Worm (Caenorhabditis elegans) whole organism, L1 larva: ENCODE results near the gene fmo-4.

Experiments used
- C04F5.9 ChIP-seq: sonication (generic microtip); optimal IDR thresholded peaks from 2 replicates; lab custom pipeline; 2016; ENCODE audit warnings: missing genetic modification characterization, missing compliant biosample characterization
- F16B12.6 ChIP-seq: fragments of 150-350 bp; optimal IDR thresholded peaks from 2 replicates; lab custom pipeline; 2014; ENCODE audit warnings: missing biosample characterization, missing genetic modification characterization
- aha-1 ChIP-seq: fragments of 150-350 bp; optimal IDR thresholded peaks from 2 replicates; lab custom pipeline; 2014; ENCODE audit warnings: missing biosample characterization, missing genetic modification characterization
- alr-1 ChIP-seq: fragments of 200-800 bp; sonication (Bioruptor generic); optimal IDR thresholded peaks from 2 replicates; lab custom pipeline; 2018; ENCODE audit warnings: borderline replicate concordance, mild to moderate bottlenecking, missing genetic modification characterization, missing compliant biosample characterization
- aly-2 ChIP-seq: fragments of 150-350 bp; optimal IDR thresholded peaks from 2 replicates; lab custom pipeline; 2014; ENCODE audit warnings: missing biosample characterization, missing genetic modification characterization
- blmp-1 ChIP-seq: fragments of 150-350 bp; optimal IDR thresholded peaks from 2 replicates; lab custom pipeline; 2014; ENCODE audit warnings: missing biosample characterization, missing genetic modification characterization
- ceh-63 ChIP-seq: fragments of 200-800 bp; sonication (Bioruptor generic); optimal IDR thresholded peaks from 2 replicates; lab custom pipeline; 2018; ENCODE audit warnings: mild to moderate bottlenecking, missing genetic modification characterization, missing compliant biosample characterization
- ceh-82 ChIP-seq, 3 experiments: fragments of 150-350 bp in 1 of 3; sonication (generic microtip) in 2 of 3; optimal IDR thresholded peaks; 2 replicates each; lab custom pipeline; 2014 to 2017; ENCODE audit warnings: missing biosample characterization in 3 of 3, missing genetic modification characterization in 3 of 3
- ceh-88 ChIP-seq: fragments of 200-800 bp; sonication (Bioruptor generic); IDR thresholded peaks from 2 replicates; pipeline ENCODE4 v1.3.6; 2022; ENCODE audit warnings: missing genetic modification characterization, missing compliant biosample characterization
- ceh-90 ChIP-seq: sonication (generic microtip); optimal IDR thresholded peaks from 2 replicates; lab custom pipeline; 2016; ENCODE audit warnings: missing genetic modification characterization, missing compliant biosample characterization
- ces-1 ChIP-seq: fragments of 150-350 bp; optimal IDR thresholded peaks from 2 replicates; lab custom pipeline; 2014; ENCODE audit warnings: missing biosample characterization, missing genetic modification reagents, missing genetic modification characterization
- dsc-1 ChIP-seq: sonication (generic microtip); optimal IDR thresholded peaks from 2 replicates; lab custom pipeline; 2016; ENCODE audit warnings: mild to moderate bottlenecking, missing genetic modification characterization, missing compliant biosample characterization
- efl-1 ChIP-seq, 4 experiments: fragments of 150-350 bp; optimal IDR thresholded peaks in 3 of 4; peaks in 1 of 4; 1 replicate in 1 of 4; 2 replicates in 3 of 4; lab custom pipeline; 2014; ENCODE audit warnings: missing biosample characterization in 2 of 4, missing genetic modification characterization in 2 of 4, missing genetic modification reagents in 2 of 4
- egl-13 ChIP-seq: sonication (generic microtip); optimal IDR thresholded peaks from 2 replicates; lab custom pipeline; 2016; ENCODE audit warnings: missing genotype, missing genetic modification reagents, missing genetic modification characterization, missing compliant biosample characterization
- egl-27 ChIP-seq, 2 experiments: fragments of 150-350 bp in 1 of 2; sonication (generic microtip); optimal IDR thresholded peaks; 3 replicates each; lab custom pipeline; 2017 to 2018; ENCODE audit warnings: missing biosample characterization in 2 of 2, missing genetic modification characterization in 2 of 2, missing genetic modification reagents in 2 of 2
- elt-3 ChIP-seq, 6 experiments: fragments of 150-350 bp in 1 of 6; sonication (generic microtip); optimal IDR thresholded peaks; 2 replicates each; lab custom pipeline; 2017 to 2018; ENCODE audit warnings: missing biosample characterization in 6 of 6, missing genetic modification characterization in 6 of 6, inconsistent platforms in 1 of 6
- ets-5 ChIP-seq: fragments of 200-800 bp; sonication (Bioruptor generic); IDR thresholded peaks from 2 replicates; pipeline ENCODE4 v1.3.6; 2022; ENCODE audit warnings: missing genetic modification characterization, missing compliant biosample characterization
- fkh-4 ChIP-seq: sonication (generic microtip); optimal IDR thresholded peaks from 2 replicates; lab custom pipeline; 2016; ENCODE audit warnings: missing compliant biosample characterization, missing genetic modification characterization, borderline replicate concordance
- fos-1 ChIP-seq: fragments of 150-350 bp; optimal IDR thresholded peaks from 2 replicates; lab custom pipeline; 2014; ENCODE audit warnings: missing biosample characterization, missing genetic modification characterization
- grh-1 ChIP-seq: fragments of 200-800 bp; sonication (Bioruptor generic); IDR thresholded peaks from 2 replicates; pipeline ENCODE4 v1.3.6; 2022; ENCODE audit warnings: missing genetic modification reagents, missing genetic modification characterization, missing compliant biosample characterization
- hlh-17 ChIP-seq: fragments of 200-800 bp; sonication (Bioruptor generic); optimal IDR thresholded peaks from 2 replicates; lab custom pipeline; 2018; ENCODE audit warnings: missing genetic modification characterization, mild to moderate bottlenecking, missing compliant biosample characterization, moderate library complexity, borderline replicate concordance
- hlh-4 ChIP-seq: sonication (generic microtip); optimal IDR thresholded peaks from 2 replicates; lab custom pipeline; 2016; ENCODE audit warnings: mild to moderate bottlenecking, missing genetic modification characterization, missing compliant biosample characterization
- isw-1 ChIP-seq: fragments of 200-800 bp; sonication (Bioruptor generic); IDR thresholded peaks from 2 replicates; pipeline ENCODE4 v1.3.6; 2022; ENCODE audit warnings: missing genetic modification characterization, missing compliant biosample characterization
- lin-13 ChIP-seq: fragments of 150-350 bp; optimal IDR thresholded peaks from 2 replicates; lab custom pipeline; 2014; ENCODE audit warnings: missing biosample characterization, missing genetic modification reagents, missing genetic modification characterization
- lin-15B ChIP-seq: fragments of 150-350 bp; sonication (generic microtip); optimal IDR thresholded peaks from 3 replicates; lab custom pipeline; 2014; ENCODE audit warnings: missing biosample characterization, missing genetic modification characterization
- lin-35 ChIP-seq, 2 experiments: fragments of 150-350 bp; optimal IDR thresholded peaks; 2 replicates each; lab custom pipeline; 2014; ENCODE audit warnings: missing biosample characterization in 2 of 2, missing genetic modification characterization in 2 of 2, missing genetic modification reagents in 2 of 2
- lir-3 ChIP-seq: sonication (generic microtip); optimal IDR thresholded peaks from 2 replicates; lab custom pipeline; 2016; ENCODE audit warnings: mild to moderate bottlenecking, missing genetic modification characterization, moderate library complexity, missing compliant biosample characterization; ENCODE audit not compliant: poor library complexity
- lsy-2 ChIP-seq, 2 experiments: fragments of 150-350 bp; optimal IDR thresholded peaks; 2 replicates each; lab custom pipeline; 2014; ENCODE audit warnings: missing biosample characterization in 2 of 2, missing genetic modification characterization in 2 of 2
- mep-1 ChIP-seq: fragments of 150-350 bp; optimal IDR thresholded peaks from 2 replicates; lab custom pipeline; 2014; ENCODE audit warnings: missing biosample characterization, missing genetic modification characterization
- nhr-11 ChIP-seq: fragments of 150-350 bp; optimal IDR thresholded peaks from 2 replicates; lab custom pipeline; 2014; ENCODE audit warnings: missing biosample characterization, missing genetic modification characterization
- nhr-12 ChIP-seq: sonication (generic microtip); optimal IDR thresholded peaks from 2 replicates; lab custom pipeline; 2017; ENCODE audit warnings: missing biosample characterization, missing genetic modification characterization
- nhr-19 ChIP-seq: fragments of 200-800 bp; sonication (Bioruptor generic); conservative IDR thresholded peaks from 2 replicates; pipeline ENCODE4 v1.3.6; 2022; ENCODE audit warnings: missing genetic modification characterization, missing compliant biosample characterization
- nhr-237 ChIP-seq: fragments of 150-350 bp; optimal IDR thresholded peaks from 2 replicates; lab custom pipeline; 2014; ENCODE audit warnings: missing biosample characterization, missing genetic modification characterization
- nhr-28 ChIP-seq: fragments of 150-350 bp; optimal IDR thresholded peaks from 2 replicates; lab custom pipeline; 2014; ENCODE audit warnings: missing biosample characterization, missing genetic modification characterization
- nhr-77 ChIP-seq: fragments of 150-350 bp; optimal IDR thresholded peaks from 2 replicates; lab custom pipeline; 2014; ENCODE audit warnings: missing biosample characterization, missing genetic modification characterization
- nhr-84 ChIP-seq: sonication (generic microtip); optimal IDR thresholded peaks from 2 replicates; lab custom pipeline; 2017; ENCODE audit warnings: missing biosample characterization, missing genetic modification characterization
- pag-3 ChIP-seq: sonication (generic microtip); optimal IDR thresholded peaks from 2 replicates; lab custom pipeline; 2017; ENCODE audit warnings: missing genetic modification characterization, mild to moderate bottlenecking, missing compliant biosample characterization, antibody characterized with exemption, borderline replicate concordance; ENCODE audit not compliant: insufficient read depth
- pqm-1 ChIP-seq: sonication (generic microtip); optimal IDR thresholded peaks from 3 replicates; lab custom pipeline; 2017; ENCODE audit warnings: missing biosample characterization, missing genetic modification characterization
- rnt-1 ChIP-seq: sonication (generic microtip); optimal IDR thresholded peaks from 2 replicates; lab custom pipeline; 2016; ENCODE audit warnings: mild to moderate bottlenecking, missing genetic modification characterization, moderate library complexity, missing compliant biosample characterization
- snu-23 ChIP-seq: sonication (generic microtip); optimal IDR thresholded peaks from 2 replicates; lab custom pipeline; 2016; ENCODE audit warnings: missing genetic modification characterization, missing compliant biosample characterization
- sox-4 ChIP-seq: sonication (generic microtip); optimal IDR thresholded peaks from 2 replicates; lab custom pipeline; 2016; ENCODE audit warnings: missing genetic modification characterization, missing compliant biosample characterization
- sup-37 ChIP-seq: fragments of 200-800 bp; sonication (Bioruptor generic); optimal IDR thresholded peaks from 2 replicates; lab custom pipeline; 2018; ENCODE audit warnings: mild to moderate bottlenecking, missing genetic modification characterization, missing compliant biosample characterization
- tlp-1 ChIP-seq: fragments of 150-350 bp; optimal IDR thresholded peaks from 2 replicates; lab custom pipeline; 2014; ENCODE audit warnings: missing biosample characterization, missing genetic modification characterization
- unc-130 ChIP-seq: fragments of 150-350 bp; optimal IDR thresholded peaks from 2 replicates; lab custom pipeline; 2017; ENCODE audit warnings: missing biosample characterization, missing genetic modification characterization, inconsistent platforms
- unc-30 ChIP-seq: sonication (generic microtip); optimal IDR thresholded peaks from 2 replicates; lab custom pipeline; 2017; ENCODE audit warnings: missing biosample characterization, missing genetic modification characterization
- unc-62 ChIP-seq: fragments of 150-350 bp; optimal IDR thresholded peaks from 2 replicates; lab custom pipeline; 2014; ENCODE audit warnings: missing biosample characterization, missing genetic modification reagents, missing genetic modification characterization
- vab-15 ChIP-seq: sonication (generic microtip); optimal IDR thresholded peaks from 2 replicates; lab custom pipeline; 2017; ENCODE audit warnings: missing genotype, mild to moderate bottlenecking, missing genetic modification characterization, missing compliant biosample characterization
- xbp-1 ChIP-seq: sonication (generic microtip); optimal IDR thresholded peaks from 2 replicates; lab custom pipeline; 2016; ENCODE audit warnings: missing genetic modification characterization, missing compliant biosample characterization
- zag-1 ChIP-seq: fragments of 150-350 bp; optimal IDR thresholded peaks from 2 replicates; lab custom pipeline; 2014; ENCODE audit warnings: missing biosample characterization, missing genetic modification characterization
- zip-4 ChIP-seq: fragments of 200-800 bp; sonication (Bioruptor generic); optimal IDR thresholded peaks from 2 replicates; lab custom pipeline; 2018; ENCODE audit warnings: mild to moderate bottlenecking, missing genetic modification characterization, moderate library complexity, missing compliant biosample characterization
- ztf-11 ChIP-seq, 2 experiments: sonication (generic microtip); optimal IDR thresholded peaks; 2 replicates each; lab custom pipeline; 2016 to 2017; ENCODE audit warnings: missing genetic modification characterization in 2 of 2, missing biosample characterization in 1 of 2, missing compliant biosample characterization in 1 of 2
- ztf-4 ChIP-seq: fragments of 150-350 bp; optimal IDR thresholded peaks from 2 replicates; lab custom pipeline; 2014; ENCODE audit warnings: missing biosample characterization, missing genetic modification characterization

The fmo-4 gene

ce11 chrV:13556746-13557145 is 49.8 kb downstream of the fmo-4 start, which contains the start of gene cav-2 (continued):
- TF ChIP-seq blmp-1 (tag; lab: Kevin White, UChicago) (peak; percentile 46), nhr-28 (no peak), C04F5.9 (peak; percentile 74), pag-3 (tag; lab: Kevin White, UChicago) (no peak), zip-4 (peak; percentile 74), sup-37 (GFP tag; lab: Kevin White, UChicago) (peak; percentile 28), unc-30 (no peak), lin-15B (peak; percentile 71), dsc-1 (tag; lab: Kevin White, UChicago) (peak; percentile 96), nhr-19 (GFP tag; lab: Robert Waterston, UW) (peak; percentile 88), ceh-63 (GFP tag; lab: Kevin White, UChicago) (no peak), unc-130 (tag; lab: Kevin White, UChicago) (peak; percentile 60), pqm-1 (tag; lab: Kevin White, UChicago) (peak; percentile 86), ztf-11 (tag; optimal IDR thresholded peaks at IDR 0.05; lab: Kevin White, UChicago) (peak in 1 of 2 experiments; percentile 97), ceh-90 (peak; percentile 97), lsy-2 (tag; optimal IDR thresholded peaks at IDR 0.05; lab: Kevin White, UChicago) (peak; percentile 83 to 84), aly-2 (tag; lab: Kevin White, UChicago) (no peak), egl-13 (peak; percentile 94), rnt-1 (tag; lab: Kevin White, UChicago) (peak; percentile 99), lin-13 (GFP tag; lab: Kevin White, UChicago) (peak; percentile 65), ztf-4 (tag; lab: Kevin White, UChicago) (no peak), egl-27 (tag; optimal IDR thresholded peaks at IDR 0.05; lab: Kevin White, UChicago) (no peak), ces-1 (no peak), nhr-12 (tag; lab: Kevin White, UChicago) (no peak), ceh-82 (tag; optimal IDR thresholded peaks at IDR 0.05; lab: Kevin White, UChicago) (peak; percentile 67 to 79 (median 76)), nhr-84 (tag; lab: Kevin White, UChicago) (no peak), aha-1 (no peak), grh-1 (GFP tag; lab: Robert Waterston, UW) (peak; percentile 88), efl-1 (optimal IDR thresholded peaks at IDR 0.05; lab: Kevin White, UChicago) (peak; percentile 89 to 97), efl-1 (GFP tag; optimal IDR thresholded peaks at IDR 0.05 in 1 of 2; lab: Kevin White, UChicago) (peak; percentile 97 to 99), isw-1 (GFP tag; lab: Robert Waterston, UW) (peak; percentile 79), sox-4 (tag; lab: Kevin White, UChicago) (peak; percentile 92), hlh-17 (GFP tag; lab: Kevin White, UChicago) (peak; percentile 33), elt-3 (tag; optimal IDR thresholded peaks at IDR 0.05; lab: Kevin White, UChicago) (peak in 2 of 6 experiments; percentile 38 to 78), lir-3 (tag; lab: Kevin White, UChicago) (peak; percentile 96), fos-1 (peak; percentile 72), fkh-4 (tag; lab: Kevin White, UChicago) (peak; percentile 98), alr-1 (peak; percentile 12), nhr-11 (peak; percentile 50), xbp-1 (tag; lab: Kevin White, UChicago) (peak; percentile 88), snu-23 (GFP tag; lab: Kevin White, UChicago) (peak; percentile 87), F16B12.6 (no peak), lin-35 (GFP tag; optimal IDR thresholded peaks at IDR 0.05; lab: Kevin White, UChicago) (peak; percentile 96), ets-5 (GFP tag; lab: Robert Waterston, UW) (no peak), nhr-237 (tag; lab: Kevin White, UChicago) (peak; percentile 56), nhr-77 (tag; lab: Kevin White, UChicago) (peak; percentile 10), tlp-1 (tag; lab: Kevin White, UChicago) (no peak), ceh-88 (GFP tag; lab: Robert Waterston, UW) (0 out of 2 replicates have a peak, but pooled peaks have one; percentile 29), zag-1 (tag; lab: Kevin White, UChicago) (no peak), unc-62 (GFP tag; lab: Kevin White, UChicago) (no peak), hlh-4 (peak; percentile 61), vab-15 (tag; lab: Kevin White, UChicago) (peak; percentile 70), mep-1 (tag; lab: Kevin White, UChicago) (peak; percentile 68)
